Fruit fly (Drosophila melanogaster): ENCODE measurements around the gene eIF4H1.

dm6 chrX:16449316-16449715 is 851 bp downstream of the eIF4H1 start:
- TF ChIP-seq D1 (tag; optimal IDR thresholded peaks at IDR 0.05): no peak
- TF ChIP-seq CG12605 (GFP tag; IDR thresholded peaks at IDR 0.05): no peak
- TF ChIP-seq Ets98B (GFP tag; IDR thresholded peaks at IDR 0.05): no peak
- no peak for TF ChIP-seq CG14655 (GFP tag; optimal IDR thresholded peaks at IDR 0.05)
- no peak for TF ChIP-seq CG17806 (tag; optimal IDR thresholded peaks at IDR 0.05)
- TF ChIP-seq CG13204 (GFP tag; optimal IDR thresholded peaks at IDR 0.05): no peak
